Worm (Caenorhabditis elegans) whole organism, L4 larva: Measurements from ENCODE around the gene F35A5.1.

Source experiments
- F37D6.2 ChIP-seq: sonication (generic microtip); optimal IDR thresholded peaks from 2 replicates; lab custom pipeline; 2016; ENCODE audit warnings: mild to moderate bottlenecking, missing genetic modification characterization, missing compliant biosample characterization
- F49E8.2 ChIP-seq: sonication (generic microtip); optimal IDR thresholded peaks from 2 replicates; lab custom pipeline; 2016; ENCODE audit warnings: missing compliant biosample characterization, mild to moderate bottlenecking, missing genetic modification characterization, borderline replicate concordance
- R02D3.7 ChIP-seq: fragments of 150-350 bp; sonication (generic microtip); optimal IDR thresholded peaks from 3 replicates; lab custom pipeline; 2014; ENCODE audit warnings: missing biosample characterization, missing genetic modification characterization
- T20F7.1 ChIP-seq: fragments of 200-800 bp; sonication (Bioruptor generic); optimal IDR thresholded peaks from 2 replicates; lab custom pipeline; 2018; ENCODE audit warnings: mild to moderate bottlenecking, missing genetic modification characterization, missing compliant biosample characterization
- T26A8.4 ChIP-seq: fragments of 200-800 bp; sonication (Bioruptor generic); IDR thresholded peaks from 2 replicates; pipeline ENCODE4 v1.3.6; 2022; ENCODE audit warnings: missing genetic modification characterization, missing compliant biosample characterization
- Y105C5A.15 ChIP-seq: fragments of 200-800 bp; sonication (Bioruptor generic); IDR thresholded peaks from 2 replicates; pipeline ENCODE4 v1.3.6; 2022; ENCODE audit warnings: missing genetic modification characterization, missing compliant biosample characterization
- ZK337.2 ChIP-seq: fragments of 200-800 bp; sonication (Bioruptor generic); IDR thresholded peaks from 2 replicates; pipeline ENCODE4 v1.3.6; 2022; ENCODE audit warnings: missing genetic modification reagents, missing genetic modification characterization, missing compliant biosample characterization
- aha-1 ChIP-seq: fragments of 150-350 bp; peaks from one replicate; lab custom pipeline; 2014; ENCODE audit warnings: missing biosample characterization, missing genetic modification characterization
- aly-2 ChIP-seq: sonication (generic microtip); optimal IDR thresholded peaks from 2 replicates; lab custom pipeline; 2018; ENCODE audit warnings: missing biosample characterization, missing genetic modification characterization
- attf-4 ChIP-seq: sonication (generic microtip); optimal IDR thresholded peaks from 3 replicates; lab custom pipeline; 2017; ENCODE audit warnings: missing biosample characterization, missing genetic modification characterization
- ceh-28 ChIP-seq: fragments of 150-350 bp; optimal IDR thresholded peaks from 2 replicates; lab custom pipeline; 2014; ENCODE audit warnings: missing biosample characterization, missing genetic modification reagents, missing genetic modification characterization
- ces-1 ChIP-seq: fragments of 150-350 bp; sonication (generic microtip); optimal IDR thresholded peaks from 4 replicates; lab custom pipeline; 2014; ENCODE audit warnings: missing biosample characterization, missing genetic modification reagents, missing genetic modification characterization
- ctbp-1 ChIP-seq: fragments of 200-800 bp; sonication (Bioruptor generic); IDR thresholded peaks from 2 replicates; pipeline ENCODE4 v1.3.6; 2022; ENCODE audit warnings: missing genetic modification reagents, missing genetic modification characterization, missing compliant biosample characterization
- daf-12 ChIP-seq: fragments of 150-350 bp; optimal IDR thresholded peaks from 2 replicates; lab custom pipeline; 2014; ENCODE audit warnings: missing biosample characterization, missing genetic modification reagents, missing genetic modification characterization
- dmd-8 ChIP-seq: fragments of 200-800 bp; sonication (Bioruptor generic); IDR thresholded peaks from 2 replicates; pipeline ENCODE4 v1.3.6; 2022; ENCODE audit warnings: missing genetic modification characterization, missing compliant biosample characterization
- dpl-1 ChIP-seq: fragments of 150-350 bp; optimal IDR thresholded peaks from 2 replicates; lab custom pipeline; 2014; ENCODE audit warnings: missing biosample characterization, missing genetic modification reagents, missing genetic modification characterization
- duxl-1 ChIP-seq: sonication (generic microtip); optimal IDR thresholded peaks from 2 replicates; lab custom pipeline; 2016; ENCODE audit warnings: mild to moderate bottlenecking, missing genetic modification characterization, moderate library complexity, missing compliant biosample characterization; ENCODE audit not compliant: poor library complexity
- egl-43 ChIP-seq: fragments of 200-800 bp; sonication (Bioruptor generic); IDR thresholded peaks from 2 replicates; pipeline ENCODE4 v1.3.6; 2022; ENCODE audit warnings: missing genetic modification reagents, missing genetic modification characterization, missing compliant biosample characterization
- fkh-10 ChIP-seq: fragments of 150-350 bp; optimal IDR thresholded peaks from 2 replicates; lab custom pipeline; 2014; ENCODE audit warnings: missing biosample characterization, missing genetic modification reagents, missing genetic modification characterization
- fos-1 ChIP-seq: fragments of 150-350 bp; optimal IDR thresholded peaks from 2 replicates; lab custom pipeline; 2014; ENCODE audit warnings: missing biosample characterization, missing genetic modification characterization
- hlh-11 ChIP-seq: fragments of 200-800 bp; sonication (Bioruptor generic); optimal IDR thresholded peaks from 2 replicates; lab custom pipeline; 2018; ENCODE audit warnings: mild to moderate bottlenecking, missing genetic modification characterization, missing compliant biosample characterization
- hmg-1.1 ChIP-seq: fragments of 200-800 bp; sonication (Bioruptor generic); IDR thresholded peaks from 2 replicates; pipeline ENCODE4 v1.3.6; 2022; ENCODE audit warnings: missing genetic modification reagents, missing genetic modification characterization, missing compliant biosample characterization
- lim-7 ChIP-seq: fragments of 200-800 bp; sonication (Bioruptor generic); IDR thresholded peaks from 2 replicates; pipeline ENCODE4 v1.3.6; 2022; ENCODE audit warnings: missing genetic modification characterization, missing compliant biosample characterization
- lin-15B ChIP-seq: fragments of 150-350 bp; sonication (generic microtip); optimal IDR thresholded peaks from 3 replicates; lab custom pipeline; 2014; ENCODE audit warnings: missing biosample characterization, missing genetic modification characterization
- lin-38 ChIP-seq: fragments of 200-800 bp; sonication (Bioruptor generic); IDR thresholded peaks from 2 replicates; pipeline ENCODE4 v1.3.6; 2022; ENCODE audit warnings: missing genetic modification reagents, missing genetic modification characterization, missing compliant biosample characterization
- lin-39 ChIP-seq: fragments of 150-350 bp; optimal IDR thresholded peaks from 2 replicates; lab custom pipeline; 2014; ENCODE audit warnings: missing biosample characterization, missing genetic modification reagents, missing genetic modification characterization
- madf-5 ChIP-seq, 2 experiments: fragments of 200-800 bp; sonication (Bioruptor generic); IDR thresholded peaks; 2 replicates each; pipeline ENCODE4 v1.3.6; 2022; ENCODE audit warnings: missing compliant biosample characterization in 2 of 2, missing genetic modification characterization in 2 of 2
- madf-9 ChIP-seq: fragments of 200-800 bp; sonication (Bioruptor generic); conservative IDR thresholded peaks from 2 replicates; pipeline ENCODE4 v1.3.6; 2022; ENCODE audit warnings: missing genetic modification reagents, missing genetic modification characterization, missing compliant biosample characterization
- mep-1 ChIP-seq: fragments of 150-350 bp; sonication (generic microtip); optimal IDR thresholded peaks from 3 replicates; lab custom pipeline; 2014; ENCODE audit warnings: missing biosample characterization, missing genetic modification characterization
- mes-2 ChIP-seq: sonication (generic microtip); optimal IDR thresholded peaks from 2 replicates; lab custom pipeline; 2016; ENCODE audit warnings: missing genotype, mild to moderate bottlenecking, missing genetic modification characterization, missing compliant biosample characterization; ENCODE audit not compliant: poor library complexity, severe bottlenecking
- nhr-102 ChIP-seq: sonication (generic microtip); optimal IDR thresholded peaks from 2 replicates; lab custom pipeline; 2016; ENCODE audit warnings: mild to moderate bottlenecking, missing genetic modification characterization, moderate library complexity, missing compliant biosample characterization
- nhr-11 ChIP-seq: fragments of 150-350 bp; optimal IDR thresholded peaks from 2 replicates; lab custom pipeline; 2014; ENCODE audit warnings: missing biosample characterization, missing genetic modification characterization
- nhr-111 ChIP-seq: fragments of 200-800 bp; sonication (Bioruptor generic); optimal IDR thresholded peaks from 2 replicates; lab custom pipeline; 2018; ENCODE audit warnings: mild to moderate bottlenecking, missing genetic modification characterization, missing compliant biosample characterization
- nhr-237 ChIP-seq: sonication (generic microtip); optimal IDR thresholded peaks from 2 replicates; lab custom pipeline; 2017; ENCODE audit warnings: missing biosample characterization, missing genetic modification characterization
- nhr-25 ChIP-seq: sonication (generic microtip); optimal IDR thresholded peaks from 2 replicates; lab custom pipeline; 2017; ENCODE audit warnings: missing genetic modification characterization, mild to moderate bottlenecking, missing compliant biosample characterization, antibody characterized with exemption, moderate library complexity, borderline replicate concordance; ENCODE audit not compliant: insufficient read depth
- nhr-41 ChIP-seq: fragments of 200-800 bp; sonication (Bioruptor generic); IDR thresholded peaks from 2 replicates; pipeline ENCODE4 v1.3.6; 2022; ENCODE audit warnings: missing genetic modification reagents, missing genetic modification characterization, missing compliant biosample characterization
- nhr-42 ChIP-seq: fragments of 200-800 bp; sonication (Bioruptor generic); IDR thresholded peaks from 2 replicates; pipeline ENCODE4 v1.3.6; 2022; ENCODE audit warnings: missing genetic modification characterization, missing compliant biosample characterization
- nhr-48 ChIP-seq: sonication (generic microtip); optimal IDR thresholded peaks from 2 replicates; lab custom pipeline; 2016; ENCODE audit warnings: mild to moderate bottlenecking, missing genetic modification characterization, missing compliant biosample characterization
- nhr-6 ChIP-seq: fragments of 150-350 bp; optimal IDR thresholded peaks from 2 replicates; lab custom pipeline; 2014; ENCODE audit warnings: missing biosample characterization, missing genetic modification characterization
- nhr-76 ChIP-seq: fragments of 150-350 bp; optimal IDR thresholded peaks from 2 replicates; lab custom pipeline; 2014; ENCODE audit warnings: missing biosample characterization, missing genetic modification characterization
- pha-4 ChIP-seq, 2 experiments: fragments of 150-350 bp in 1 of 2; fragments of 200-800 bp in 1 of 2; sonication (Bioruptor generic) in 1 of 2; IDR thresholded peaks in 1 of 2; optimal IDR thresholded peaks in 1 of 2; 2 replicates each; pipeline versions ENCODE4 v1.3.6 to Lab custom; 2014 to 2022; ENCODE audit warnings: missing genetic modification characterization in 2 of 2, missing genetic modification reagents in 2 of 2, missing biosample characterization in 1 of 2, missing compliant biosample characterization in 1 of 2
- php-3 ChIP-seq: fragments of 200-800 bp; sonication (Bioruptor generic); IDR thresholded peaks from 2 replicates; pipeline ENCODE4 v1.3.6; 2022; ENCODE audit warnings: missing genetic modification reagents, missing genetic modification characterization, missing compliant biosample characterization
- pqm-1 ChIP-seq: sonication (generic microtip); optimal IDR thresholded peaks from 2 replicates; lab custom pipeline; 2017; ENCODE audit warnings: missing biosample characterization, missing genetic modification characterization
- sdz-12 ChIP-seq: fragments of 200-800 bp; sonication (Bioruptor generic); optimal IDR thresholded peaks from 2 replicates; lab custom pipeline; 2018; ENCODE audit warnings: mild to moderate bottlenecking, missing genetic modification characterization, missing compliant biosample characterization
- skn-1 ChIP-seq: fragments of 150-350 bp; optimal IDR thresholded peaks from 2 replicates; lab custom pipeline; 2014; ENCODE audit warnings: missing biosample characterization, missing genetic modification characterization
- tra-1 ChIP-seq: fragments of 200-800 bp; sonication (Bioruptor generic); IDR thresholded peaks from 2 replicates; pipeline ENCODE4 v1.3.6; 2022; ENCODE audit warnings: missing genetic modification reagents, missing genetic modification characterization, missing compliant biosample characterization
- unc-62 ChIP-seq, 3 experiments: fragments of 150-350 bp in 1 of 3; sonication (generic microtip); optimal IDR thresholded peaks in 2 of 3; peaks in 1 of 3; 1 replicate in 1 of 3; 2 replicates in 2 of 3; lab custom pipeline; 2014 to 2017; ENCODE audit warnings: missing biosample characterization in 3 of 3, missing genetic modification characterization in 3 of 3, missing genetic modification reagents in 3 of 3, missing genotype in 1 of 3
- vab-7 ChIP-seq: fragments of 200-800 bp; sonication (Bioruptor generic); IDR thresholded peaks from 2 replicates; pipeline ENCODE4 v1.3.6; 2022; ENCODE audit warnings: missing genetic modification reagents, missing genetic modification characterization, missing compliant biosample characterization
- zag-1 ChIP-seq: fragments of 150-350 bp; optimal IDR thresholded peaks from 2 replicates; lab custom pipeline; 2014; ENCODE audit warnings: missing biosample characterization, missing genetic modification characterization
- ztf-11 ChIP-seq: fragments of 150-350 bp; optimal IDR thresholded peaks from 2 replicates; lab custom pipeline; 2014; ENCODE audit warnings: missing biosample characterization, missing genetic modification characterization
- ztf-7 ChIP-seq: fragments of 150-350 bp; optimal IDR thresholded peaks from 2 replicates; lab custom pipeline; 2014; ENCODE audit warnings: missing biosample characterization, missing genetic modification characterization

Gene F35A5.1

ce11 chrX:3832059-3832641 lies 24.9 kb downstream of the F35A5.1 start:
- TF ChIP-seq nhr-6 (tag; lab: Kevin White, UChicago) (peak; percentile 14), fkh-10 (no peak), nhr-76 (tag; lab: Kevin White, UChicago) (no peak), nhr-111 (GFP tag; lab: Kevin White, UChicago) (no peak), tra-1 (peak; percentile 97), F49E8.2 (tag; lab: Kevin White, UChicago) (no peak), madf-9 (GFP tag; lab: Robert Waterston, UW) (no peak), egl-43 (GFP tag; lab: Robert Waterston, UW) (no peak), aly-2 (no peak), pha-4 (GFP tag; IDR thresholded peaks at IDR 0.05; lab: Robert Waterston, UW) (peak; percentile 22; the same call in 1 of the 2 replicates), pha-4 (tag; optimal IDR thresholded peaks at IDR 0.05; lab: Kevin White, UChicago) (peak; percentile 58), lin-38 (GFP tag; lab: Robert Waterston, UW) (no peak), lin-15B (tag; lab: Kevin White, UChicago) (no peak), madf-5 (GFP tag; IDR thresholded peaks at IDR 0.05; lab: Robert Waterston, UW) (no peak), vab-7 (no peak), ztf-11 (tag; lab: Kevin White, UChicago) (no peak), php-3 (GFP tag; lab: Robert Waterston, UW) (peak; percentile 85), sdz-12 (no peak), F37D6.2 (tag; lab: Kevin White, UChicago) (no peak), mep-1 (tag; lab: Kevin White, UChicago) (peak; percentile 45), ztf-7 (tag; lab: Kevin White, UChicago) (no peak), dpl-1 (GFP tag; lab: Kevin White, UChicago) (peak; percentile 24), lim-7 (GFP tag; lab: Robert Waterston, UW) (no peak), nhr-25 (tag; lab: Kevin White, UChicago) (no peak), hlh-11 (tag; lab: Kevin White, UChicago) (peak; percentile 94), aha-1 (peak; percentile 62), unc-62 (GFP tag; optimal IDR thresholded peaks at IDR 0.05 in 1 of 2; lab: Kevin White, UChicago) (peak in 1 of 2 experiments; percentile 65), unc-62 (tag; optimal IDR thresholded peaks at IDR 0.05; lab: Kevin White, UChicago) (no peak), nhr-42 (GFP tag; lab: Robert Waterston, UW) (no peak), nhr-102 (tag; lab: Kevin White, UChicago) (peak; percentile 67), Y105C5A.15 (GFP tag; lab: Robert Waterston, UW) (no peak), skn-1 (tag; lab: Kevin White, UChicago) (no peak), mes-2 (no peak), dmd-8 (no peak), nhr-11 (no peak), T20F7.1 (GFP tag; lab: Kevin White, UChicago) (no peak), ces-1 (GFP tag; lab: Kevin White, UChicago) (no peak), pqm-1 (tag; lab: Kevin White, UChicago) (peak; percentile 73), duxl-1 (no peak), daf-12 (tag; lab: Kevin White, UChicago) (no peak), zag-1 (tag; lab: Kevin White, UChicago) (no peak), nhr-237 (tag; lab: Kevin White, UChicago) (no peak), fos-1 (tag; lab: Kevin White, UChicago) (no peak), nhr-48 (tag; lab: Kevin White, UChicago) (peak; percentile 57), attf-4 (tag; lab: Kevin White, UChicago) (no peak), ctbp-1 (no peak), R02D3.7 (no peak), ceh-28 (no peak), T26A8.4 (GFP tag; lab: Robert Waterston, UW) (peak; percentile 63), hmg-1.1 (GFP tag; lab: Robert Waterston, UW) (no peak), lin-39 (tag; lab: Kevin White, UChicago) (no peak), nhr-41 (GFP tag; lab: Robert Waterston, UW) (no peak), ZK337.2 (GFP tag; lab: Robert Waterston, UW) (no peak)
